Worm (Caenorhabditis elegans) whole organism, L4 larva: ENCODE results near the gene lips-6.

Source experiments
- D1046.2 ChIP-seq: fragments of 200-800 bp; sonication (Bioruptor generic); IDR thresholded peaks from 2 replicates; pipeline ENCODE4 v1.3.6; 2022; ENCODE audit warnings: missing genetic modification characterization, missing compliant biosample characterization
- ceh-82 ChIP-seq: sonication (generic microtip); optimal IDR thresholded peaks from 2 replicates; lab custom pipeline; 2017; ENCODE audit warnings: missing biosample characterization, missing genetic modification characterization
- lin-29 ChIP-seq: fragments of 200-800 bp; sonication (Bioruptor generic); IDR thresholded peaks from 2 replicates; pipeline ENCODE4 v1.3.6; 2022; ENCODE audit warnings: missing genetic modification reagents, missing genetic modification characterization, missing compliant biosample characterization
- lin-38 ChIP-seq: fragments of 200-800 bp; sonication (Bioruptor generic); IDR thresholded peaks from 2 replicates; pipeline ENCODE4 v1.3.6; 2022; ENCODE audit warnings: missing genetic modification reagents, missing genetic modification characterization, missing compliant biosample characterization
- mdl-1 ChIP-seq, 2 experiments: fragments of 150-350 bp in 1 of 2; sonication (generic microtip) in 1 of 2; optimal IDR thresholded peaks; 2 replicates each; lab custom pipeline; 2014 to 2017; ENCODE audit warnings: missing biosample characterization in 2 of 2, missing genetic modification characterization in 2 of 2
- nhr-11 ChIP-seq: fragments of 150-350 bp; optimal IDR thresholded peaks from 2 replicates; lab custom pipeline; 2014; ENCODE audit warnings: missing biosample characterization, missing genetic modification characterization
- nhr-48 ChIP-seq: sonication (generic microtip); optimal IDR thresholded peaks from 2 replicates; lab custom pipeline; 2016; ENCODE audit warnings: mild to moderate bottlenecking, missing genetic modification characterization, missing compliant biosample characterization
- pqm-1 ChIP-seq: sonication (generic microtip); optimal IDR thresholded peaks from 2 replicates; lab custom pipeline; 2017; ENCODE audit warnings: missing biosample characterization, missing genetic modification characterization
- unc-39 ChIP-seq: sonication (generic microtip); optimal IDR thresholded peaks from 2 replicates; lab custom pipeline; 2017; ENCODE audit warnings: missing biosample characterization, missing genetic modification characterization

- no peak for TF ChIP-seq D1046.2 (GFP tag; lab: Robert Waterston, UW)
- no peak for TF ChIP-seq nhr-11 (tag; lab: Kevin White, UChicago)
- no peak for TF ChIP-seq ceh-82 (tag; lab: Kevin White, UChicago)
- TF ChIP-seq lin-29 (GFP tag; lab: Robert Waterston, UW) = no peak
- TF ChIP-seq lin-38 = no peak
- no peak for TF ChIP-seq pqm-1 (tag; lab: Kevin White, UChicago)
- TF ChIP-seq unc-39 (tag; lab: Kevin White, UChicago) = no peak
- TF ChIP-seq nhr-48 = no peak
- no peak for TF ChIP-seq mdl-1 (tag; optimal IDR thresholded peaks at IDR 0.05; lab: Kevin White, UChicago)
Observed at ce11 chrIV:12061229-12061628, 45.7 kb upstream of the lips-6 start, which contains the start of gene K08E4.8.
